Worm (Caenorhabditis elegans) whole organism, early embryonic: ENCODE data around the gene perm-5.

Source experiments
- B0310.2 ChIP-seq: sonication (generic microtip); optimal IDR thresholded peaks from 2 replicates; lab custom pipeline; 2016; ENCODE audit warnings: mild to moderate bottlenecking, missing genetic modification characterization, missing compliant biosample characterization
- F13C5.2 ChIP-seq: sonication (generic microtip); optimal IDR thresholded peaks from 2 replicates; lab custom pipeline; 2017; ENCODE audit warnings: mild to moderate bottlenecking, missing genetic modification characterization, inconsistent platforms, missing compliant biosample characterization
- aly-1 ChIP-seq: sonication (generic microtip); optimal IDR thresholded peaks from 2 replicates; lab custom pipeline; 2016; ENCODE audit warnings: missing genetic modification characterization, missing compliant biosample characterization
- ama-1 ChIP-seq: fragments of 150-350 bp; optimal IDR thresholded peaks from 2 replicates; lab custom pipeline; 2014
- ceh-13 ChIP-seq: fragments of 200-800 bp; sonication (Bioruptor generic); optimal IDR thresholded peaks from 2 replicates; lab custom pipeline; 2018; ENCODE audit warnings: mild to moderate bottlenecking, missing genetic modification characterization, missing compliant biosample characterization
- ceh-36 ChIP-seq: sonication (generic microtip); optimal IDR thresholded peaks from 2 replicates; lab custom pipeline; 2016; ENCODE audit warnings: missing genetic modification characterization, inconsistent platforms, missing compliant biosample characterization
- ets-7 ChIP-seq: sonication (generic microtip); optimal IDR thresholded peaks from 2 replicates; lab custom pipeline; 2016; ENCODE audit warnings: missing genotype, missing genetic modification characterization, missing compliant biosample characterization
- flt-1 ChIP-seq: fragments of 200-800 bp; sonication (Bioruptor generic); IDR thresholded peaks from 2 replicates; pipeline ENCODE4 v1.3.6; 2022; ENCODE audit warnings: missing genetic modification characterization, missing compliant biosample characterization
- hmbx-1 ChIP-seq: sonication (generic microtip); optimal IDR thresholded peaks from 2 replicates; lab custom pipeline; 2016; ENCODE audit warnings: mild to moderate bottlenecking, missing genetic modification characterization, missing compliant biosample characterization
- hmg-4 ChIP-seq: fragments of 200-800 bp; sonication (Bioruptor generic); optimal IDR thresholded peaks from 2 replicates; lab custom pipeline; 2018; ENCODE audit warnings: mild to moderate bottlenecking, missing genetic modification characterization, missing compliant biosample characterization
- hnd-1 ChIP-seq: sonication (generic microtip); optimal IDR thresholded peaks from 2 replicates; lab custom pipeline; 2016; ENCODE audit warnings: missing genetic modification characterization, missing compliant biosample characterization
- pes-1 ChIP-seq: fragments of 200-800 bp; sonication (Bioruptor generic); IDR thresholded peaks from 2 replicates; pipeline ENCODE4 v1.3.6; 2022; ENCODE audit warnings: missing genetic modification reagents, missing genetic modification characterization, missing compliant biosample characterization
- scrt-1 ChIP-seq: fragments of 200-800 bp; sonication (Bioruptor generic); IDR thresholded peaks from 2 replicates; pipeline ENCODE4 v1.3.6; 2022; ENCODE audit warnings: missing genetic modification characterization, missing compliant biosample characterization
- sea-1 ChIP-seq: fragments of 200-800 bp; sonication (Bioruptor generic); conservative IDR thresholded peaks from 2 replicates; pipeline ENCODE4 v1.3.6; 2022; ENCODE audit warnings: missing genetic modification characterization, missing compliant biosample characterization
- tbx-11 ChIP-seq: fragments of 200-800 bp; sonication (Bioruptor generic); IDR thresholded peaks from 2 replicates; pipeline ENCODE4 v1.3.6; 2022; ENCODE audit warnings: missing genetic modification characterization, missing compliant biosample characterization
- tbx-37 ChIP-seq: fragments of 200-800 bp; sonication (Bioruptor generic); conservative IDR thresholded peaks from 2 replicates; pipeline ENCODE4 v1.3.6; 2022; ENCODE audit warnings: missing genetic modification reagents, missing genetic modification characterization, missing compliant biosample characterization
- tra-4 ChIP-seq: sonication (generic microtip); optimal IDR thresholded peaks from 2 replicates; lab custom pipeline; 2017; ENCODE audit warnings: missing genetic modification characterization, missing compliant biosample characterization

perm-5 gene

ce11 chrIV:5703443-5703842 is at the start of gene perm-5, which contains the start of gene C55C3.73:
Gene perm-5, minus strand, starts transcription at chrIV:5703468.
Gene C55C3.73, minus strand, starts transcription at chrIV:5703451.
- TF ChIP-seq B0310.2 (tag; lab: Kevin White, UChicago) (no peak), sea-1 (no peak), ets-7 (tag; lab: Kevin White, UChicago) (no peak), hmg-4 (GFP tag; lab: Kevin White, UChicago) (no peak), tra-4 (tag; lab: Kevin White, UChicago) (no peak), F13C5.2 (tag; lab: Kevin White, UChicago) (no peak), tbx-37 (GFP tag; lab: Robert Waterston, UW) (no peak), aly-1 (tag; lab: Kevin White, UChicago) (no peak), hnd-1 (no peak), ama-1 (lab: Kevin White, UChicago) (no peak), flt-1 (GFP tag; lab: Robert Waterston, UW) (no peak)

ce11 chrIV:5752704-5753103 is 49.4 kb upstream of the perm-5 start:
- TF ChIP-seq hmbx-1 (tag; lab: Kevin White, UChicago): no peak
- no peak for TF ChIP-seq ets-7 (tag; lab: Kevin White, UChicago)
- no peak for TF ChIP-seq aly-1 (tag; lab: Kevin White, UChicago)
- TF ChIP-seq B0310.2 (tag; lab: Kevin White, UChicago): no peak
- no peak for TF ChIP-seq F13C5.2 (tag; lab: Kevin White, UChicago)
- TF ChIP-seq hmg-4 (GFP tag; lab: Kevin White, UChicago): no peak
- TF ChIP-seq ceh-13: no peak
- TF ChIP-seq scrt-1 (GFP tag; lab: Robert Waterston, UW): no peak
- no peak for TF ChIP-seq sea-1
- TF ChIP-seq hnd-1: no peak
- no peak for TF ChIP-seq tbx-37 (GFP tag; lab: Robert Waterston, UW)
- TF ChIP-seq ceh-36 (tag; lab: Kevin White, UChicago): no peak
- TF ChIP-seq pes-1 (GFP tag; lab: Robert Waterston, UW): no peak
- no peak for TF ChIP-seq tra-4 (tag; lab: Kevin White, UChicago)
- no peak for TF ChIP-seq tbx-11 (GFP tag; lab: Robert Waterston, UW)
- no peak for TF ChIP-seq ama-1 (lab: Kevin White, UChicago)

- TF ChIP-seq sea-1 (no peak), F13C5.2 (tag; lab: Kevin White, UChicago) (no peak), ceh-13 (no peak), B0310.2 (tag; lab: Kevin White, UChicago) (no peak), ets-7 (tag; lab: Kevin White, UChicago) (no peak), flt-1 (GFP tag; lab: Robert Waterston, UW) (no peak), hmg-4 (GFP tag; lab: Kevin White, UChicago) (no peak), hmbx-1 (tag; lab: Kevin White, UChicago) (no peak), ama-1 (lab: Kevin White, UChicago) (no peak), tbx-37 (GFP tag; lab: Robert Waterston, UW) (no peak), hnd-1 (no peak)
These were observed 48.7 kb upstream of the perm-5 start for ce11 chrIV:5751997-5752396.

- TF ChIP-seq hmg-4 (GFP tag; lab: Kevin White, UChicago) (no peak), ama-1 (lab: Kevin White, UChicago) (no peak), tbx-11 (GFP tag; lab: Robert Waterston, UW) (no peak), tbx-37 (GFP tag; lab: Robert Waterston, UW) (no peak), tra-4 (tag; lab: Kevin White, UChicago) (no peak), pes-1 (GFP tag; lab: Robert Waterston, UW) (no peak), ceh-13 (no peak), F13C5.2 (tag; lab: Kevin White, UChicago) (no peak)
These were observed 46.6 kb upstream of the perm-5 start for ce11 chrIV:5749874-5750273.

- TF ChIP-seq hmg-4 (GFP tag; lab: Kevin White, UChicago): no peak
- no peak for TF ChIP-seq ama-1 (lab: Kevin White, UChicago)
- TF ChIP-seq tbx-11 (GFP tag; lab: Robert Waterston, UW): no peak
- TF ChIP-seq hnd-1: no peak
- no peak for TF ChIP-seq ets-7 (tag; lab: Kevin White, UChicago)
- no peak for TF ChIP-seq flt-1 (GFP tag; lab: Robert Waterston, UW)
- no peak for TF ChIP-seq B0310.2 (tag; lab: Kevin White, UChicago)
- no peak for TF ChIP-seq hmbx-1 (tag; lab: Kevin White, UChicago)
- no peak for TF ChIP-seq F13C5.2 (tag; lab: Kevin White, UChicago)
- no peak for TF ChIP-seq scrt-1 (GFP tag; lab: Robert Waterston, UW)
- no peak for TF ChIP-seq tbx-37 (GFP tag; lab: Robert Waterston, UW)
- TF ChIP-seq pes-1 (GFP tag; lab: Robert Waterston, UW): no peak
- TF ChIP-seq sea-1: no peak
- no peak for TF ChIP-seq tra-4 (tag; lab: Kevin White, UChicago)
- no peak for TF ChIP-seq ceh-13
- TF ChIP-seq ceh-36 (tag; lab: Kevin White, UChicago): no peak
- TF ChIP-seq aly-1 (tag; lab: Kevin White, UChicago): no peak
These were observed 40.8 kb upstream of the perm-5 start, which contains the start of gene C45E5.1 for ce11 chrIV:5744114-5744513. Gene C45E5.1, plus strand, starts transcription at chrIV:5744403.

ce11 chrIV:5741045-5741444 is 37.8 kb upstream of the perm-5 start, which contains the start of gene chil-11:
Gene chil-11, plus strand, starts transcription at chrIV:5741345.
- TF ChIP-seq F13C5.2 (tag; lab: Kevin White, UChicago) (no peak), ama-1 (lab: Kevin White, UChicago) (no peak), ets-7 (tag; lab: Kevin White, UChicago) (no peak), ceh-13 (no peak), tbx-11 (GFP tag; lab: Robert Waterston, UW) (no peak), tra-4 (tag; lab: Kevin White, UChicago) (no peak), hmbx-1 (tag; lab: Kevin White, UChicago) (no peak)

- TF ChIP-seq F13C5.2 (tag; lab: Kevin White, UChicago) (no peak), tra-4 (tag; lab: Kevin White, UChicago) (no peak), ceh-13 (no peak), flt-1 (GFP tag; lab: Robert Waterston, UW) (no peak), pes-1 (GFP tag; lab: Robert Waterston, UW) (no peak)
These were observed 31.5 kb upstream of the perm-5 start, which contains the start of gene cpg-18 for ce11 chrIV:5734720-5735119. Gene cpg-18, plus strand, starts transcription at chrIV:5735020.
